Fruit fly (Drosophila melanogaster) whole organism, embryonic: Measurements from ENCODE around the gene rdhB.

Experiments
- Awh ChIP-seq: fragments of 200-800 bp; sonication (Bioruptor generic); IDR thresholded peaks from 2 replicates; pipeline ENCODE4, ENCODE4 v1.3.6; 2022; ENCODE audit warnings: missing biosample characterization, missing genetic modification characterization
- CG10321 ChIP-seq: fragments of 200-800 bp; sonication (Bioruptor generic); IDR thresholded peaks from 2 replicates; pipeline ENCODE4 v1.3.6; 2022; ENCODE audit warnings: missing biosample characterization, missing genetic modification characterization
- CG10431 ChIP-seq: fragments of 200-800 bp; sonication (Bioruptor generic); optimal IDR thresholded peaks from 3 replicates; lab custom pipeline; 2018; ENCODE audit warnings: missing biosample characterization, mild to moderate bottlenecking, missing genetic modification characterization
- CG10654 ChIP-seq: fragments of 200-800 bp; sonication (Bioruptor generic); optimal IDR thresholded peaks from 2 replicates; lab custom pipeline; 2016; ENCODE audit warnings: missing biosample characterization, missing genetic modification characterization
- CG11456 ChIP-seq: fragments of 200-800 bp; sonication (Bioruptor generic); IDR thresholded peaks from 3 replicates; pipeline ENCODE4 v1.3.6; 2022; ENCODE audit warnings: missing biosample characterization, missing genetic modification characterization
- CG12299 ChIP-seq: fragments of 200-800 bp; sonication (Bioruptor generic); optimal IDR thresholded peaks from 2 replicates; lab custom pipeline; 2018; ENCODE audit warnings: missing biosample characterization, mild to moderate bottlenecking, missing genetic modification characterization
- CG1233 ChIP-seq: fragments of 200-800 bp; sonication (Bioruptor generic); optimal IDR thresholded peaks from 4 replicates; lab custom pipeline; 2018; ENCODE audit warnings: missing biosample characterization, mild to moderate bottlenecking, missing genetic modification characterization
- CG14014 ChIP-seq: fragments of 200-800 bp; sonication (Bioruptor generic); IDR thresholded peaks from 2 replicates; pipeline ENCODE4 v1.3.6; 2022; ENCODE audit warnings: missing biosample characterization, missing genetic modification characterization
- CG14860 ChIP-seq: fragments of 200-800 bp; sonication (Bioruptor generic); IDR thresholded peaks from 3 replicates; pipeline ENCODE4 v1.3.6; 2022; ENCODE audit warnings: missing biosample characterization, missing genetic modification characterization; ENCODE audit not compliant: partially characterized antibody
- CG14965 ChIP-seq: fragments of 200-800 bp; sonication (Bioruptor generic); optimal IDR thresholded peaks from 2 replicates; lab custom pipeline; 2016; ENCODE audit warnings: missing biosample characterization, missing genetic modification characterization, borderline replicate concordance
- CG15479 ChIP-seq: fragments of 200-800 bp; sonication (Bioruptor generic); optimal IDR thresholded peaks from 3 replicates; lab custom pipeline; 2019; ENCODE audit warnings: missing biosample characterization, mild to moderate bottlenecking, missing genetic modification characterization, moderate library complexity
- CG16813 ChIP-seq: fragments of 200-800 bp; sonication (Bioruptor generic); IDR thresholded peaks from 3 replicates; pipeline ENCODE4 v1.3.6; 2022; ENCODE audit warnings: missing biosample characterization, missing genetic modification characterization; ENCODE audit not compliant: partially characterized antibody
- CG17361 ChIP-seq: fragments of 200-800 bp; sonication (Bioruptor generic); IDR thresholded peaks from 3 replicates; pipeline ENCODE4 v1.3.6; 2022; ENCODE audit warnings: missing biosample characterization, missing genetic modification characterization
- CG17802 ChIP-seq: fragments of 200-800 bp; sonication (Bioruptor generic); optimal IDR thresholded peaks from 2 replicates; lab custom pipeline; 2018; ENCODE audit warnings: missing biosample characterization, mild to moderate bottlenecking, missing genetic modification characterization, moderate library complexity
- CG18011 ChIP-seq: fragments of 200-800 bp; sonication (Bioruptor generic); optimal IDR thresholded peaks from 2 replicates; lab custom pipeline; 2017; ENCODE audit warnings: missing biosample characterization, missing genetic modification characterization, mild to moderate bottlenecking, moderate library complexity, missing genotype
- CG1832 ChIP-seq: fragments of 200-800 bp; sonication (Bioruptor generic); optimal IDR thresholded peaks from 2 replicates; lab custom pipeline; 2017; ENCODE audit warnings: missing biosample characterization, mild to moderate bottlenecking, missing genetic modification characterization, inconsistent platforms
- CG2202 ChIP-seq: fragments of 200-800 bp; sonication (Bioruptor generic); optimal IDR thresholded peaks from 2 replicates; lab custom pipeline; 2018; ENCODE audit warnings: missing biosample characterization, mild to moderate bottlenecking, missing genetic modification characterization
- CG3407 ChIP-seq: fragments of 200-800 bp; sonication (Bioruptor generic); optimal IDR thresholded peaks from 2 replicates; lab custom pipeline; 2018; ENCODE audit warnings: missing biosample characterization, mild to moderate bottlenecking, missing genetic modification characterization
- CG3847 ChIP-seq: fragments of 200-800 bp; sonication (Bioruptor generic); IDR thresholded peaks from 2 replicates; pipeline ENCODE4 v1.3.6; 2022; ENCODE audit warnings: missing biosample characterization, missing genetic modification characterization
- CG4617 ChIP-seq: fragments of 200-800 bp; sonication (Bioruptor generic); optimal IDR thresholded peaks from 3 replicates; lab custom pipeline; 2016; ENCODE audit warnings: missing biosample characterization, missing genetic modification characterization, borderline replicate concordance
- CG6683 ChIP-seq: fragments of 200-800 bp; sonication (Bioruptor generic); optimal IDR thresholded peaks from 2 replicates; lab custom pipeline; 2017; ENCODE audit warnings: missing biosample characterization, mild to moderate bottlenecking, missing genetic modification characterization, missing genetic modification reagents
- CG6813 ChIP-seq: fragments of 200-800 bp; sonication (Bioruptor generic); optimal IDR thresholded peaks from 2 replicates; lab custom pipeline; 2017; ENCODE audit warnings: missing biosample characterization, missing genetic modification characterization, mild to moderate bottlenecking, moderate library complexity, missing genetic modification reagents
- CG7745 ChIP-seq: fragments of 200-800 bp; sonication (Bioruptor generic); optimal IDR thresholded peaks from 2 replicates; lab custom pipeline; 2018; ENCODE audit warnings: missing biosample characterization, mild to moderate bottlenecking, missing genetic modification characterization, moderate library complexity
- CkIIα-i1 ChIP-seq: fragments of 200-800 bp; sonication (Bioruptor generic); IDR thresholded peaks from 2 replicates; pipeline ENCODE4 v1.3.6; 2022; ENCODE audit warnings: missing biosample characterization, missing genetic modification characterization
- CoRest ChIP-seq: fragments of 200-800 bp; sonication (Bioruptor generic); optimal IDR thresholded peaks from 3 replicates; lab custom pipeline; 2018; ENCODE audit warnings: missing biosample characterization, mild to moderate bottlenecking, missing genetic modification characterization, moderate library complexity
- E2f1 ChIP-seq: fragments of 200-800 bp; sonication (Bioruptor generic); IDR thresholded peaks from 2 replicates; pipeline ENCODE4 v1.3.6; 2022; ENCODE audit warnings: missing biosample characterization, missing genetic modification characterization
- Ets97D ChIP-seq: fragments of 200-800 bp; sonication (Bioruptor generic); optimal IDR thresholded peaks from 3 replicates; lab custom pipeline; 2016; ENCODE audit warnings: missing biosample characterization, missing genetic modification characterization
- Jarid2 ChIP-seq: fragments of 200-800 bp; sonication (Bioruptor generic); optimal IDR thresholded peaks from 3 replicates; lab custom pipeline; 2017; ENCODE audit warnings: mild to moderate bottlenecking, missing biosample characterization, missing genetic modification reagents, missing genetic modification characterization
- Nf-YA ChIP-seq: fragments of 200-800 bp; sonication (Bioruptor generic); IDR thresholded peaks from 2 replicates; pipeline ENCODE4 v1.3.6; 2022; ENCODE audit warnings: missing biosample characterization, missing genetic modification characterization
- Nf-YC ChIP-seq: fragments of 200-800 bp; optimal IDR thresholded peaks from 3 replicates; lab custom pipeline; 2019; ENCODE audit warnings: missing biosample characterization, mild to moderate bottlenecking, missing genetic modification characterization, moderate library complexity
- Ravus ChIP-seq: fragments of 200-800 bp; sonication (Bioruptor generic); IDR thresholded peaks from 2 replicates; pipeline ENCODE4 v1.3.6; 2022; ENCODE audit warnings: missing biosample characterization, missing genetic modification characterization
- Six4 ChIP-seq: fragments of 200-800 bp; sonication (Bioruptor generic); optimal IDR thresholded peaks from 2 replicates; lab custom pipeline; 2016; ENCODE audit warnings: missing biosample characterization, missing genetic modification characterization
- Sox100B ChIP-seq: fragments of 200-800 bp; sonication (Bioruptor generic); optimal IDR thresholded peaks from 3 replicates; lab custom pipeline; 2018; ENCODE audit warnings: missing biosample characterization, mild to moderate bottlenecking, missing genetic modification characterization
- Sry-δ ChIP-seq: fragments of 200-800 bp; sonication (Bioruptor generic); optimal IDR thresholded peaks from 2 replicates; lab custom pipeline; 2016; ENCODE audit warnings: missing biosample characterization, missing genetic modification characterization
- btn ChIP-seq: fragments of 200-800 bp; sonication (Bioruptor generic); optimal IDR thresholded peaks from 2 replicates; lab custom pipeline; 2016; ENCODE audit warnings: missing biosample characterization, missing genetic modification characterization
- crp ChIP-seq, 2 experiments: fragments of 200-800 bp; sonication (Bioruptor generic); optimal IDR thresholded peaks; 2 replicates in 1 of 2; 3 replicates in 1 of 2; lab custom pipeline; 2017; ENCODE audit warnings: missing biosample characterization in 2 of 2, missing genetic modification characterization in 2 of 2, mild to moderate bottlenecking in 1 of 2, moderate library complexity in 1 of 2
- da ChIP-seq: fragments of 200-800 bp; sonication (Bioruptor generic); optimal IDR thresholded peaks from 2 replicates; lab custom pipeline; 2016; ENCODE audit warnings: missing biosample characterization, missing genetic modification characterization
- dan ChIP-seq: fragments of 200-800 bp; sonication (Bioruptor generic); IDR thresholded peaks from 2 replicates; pipeline ENCODE4 v1.3.6; 2022; ENCODE audit warnings: missing biosample characterization, missing genetic modification characterization
- dmrt11E ChIP-seq: fragments of 200-800 bp; sonication (Bioruptor generic); optimal IDR thresholded peaks from 3 replicates; lab custom pipeline; 2018; ENCODE audit warnings: missing biosample characterization, mild to moderate bottlenecking, missing genetic modification characterization, moderate library complexity
- ewg ChIP-seq: fragments of 200-800 bp; sonication (Bioruptor generic); optimal IDR thresholded peaks from 3 replicates; lab custom pipeline; 2017; ENCODE audit warnings: mild to moderate bottlenecking, missing biosample characterization, missing genetic modification reagents, missing genetic modification characterization
- fd3F ChIP-seq: fragments of 200-800 bp; sonication (Bioruptor generic); optimal IDR thresholded peaks from 2 replicates; lab custom pipeline; 2018; ENCODE audit warnings: missing biosample characterization, mild to moderate bottlenecking, missing genetic modification characterization, moderate library complexity
- gce ChIP-seq: fragments of 200-800 bp; sonication (Bioruptor generic); IDR thresholded peaks from 3 replicates; pipeline ENCODE4 v1.3.6; 2022; ENCODE audit warnings: missing biosample characterization, missing genetic modification characterization
- hbn ChIP-seq: fragments of 200-800 bp; sonication (Bioruptor generic); IDR thresholded peaks from 2 replicates; pipeline ENCODE4 v1.3.6; 2022; ENCODE audit warnings: missing biosample characterization, missing genetic modification characterization; ENCODE audit not compliant: partially characterized antibody
- kah ChIP-seq: fragments of 200-800 bp; sonication (Bioruptor generic); optimal IDR thresholded peaks from 2 replicates; lab custom pipeline; 2018; ENCODE audit warnings: missing biosample characterization, mild to moderate bottlenecking, missing genetic modification characterization
- klu ChIP-seq: fragments of 200-800 bp; sonication (Bioruptor generic); IDR thresholded peaks from 2 replicates; pipeline ENCODE4 v1.3.6; 2022; ENCODE audit warnings: missing biosample characterization, missing genetic modification characterization
- oc ChIP-seq: fragments of 200-800 bp; sonication (Bioruptor generic); optimal IDR thresholded peaks from 2 replicates; lab custom pipeline; 2018; ENCODE audit warnings: missing biosample characterization, mild to moderate bottlenecking, missing genetic modification characterization, moderate library complexity
- prd ChIP-seq, 3 experiments: fragments of >200 bp in 2 of 3; fragments of 200-800 bp in 1 of 3; sonication (Bioruptor generic) in 1 of 3; optimal IDR thresholded peaks in 2 of 3; IDR thresholded peaks in 1 of 3; 2 replicates in 2 of 3; 3 replicates in 1 of 3; pipeline versions ENCODE4 v1.3.6 to Lab custom; 2017 to 2022; ENCODE audit warnings: missing biosample characterization in 1 of 3, missing genetic modification characterization in 1 of 3
- slbo ChIP-seq: fragments of 200-800 bp; sonication (Bioruptor generic); IDR thresholded peaks from 2 replicates; pipeline ENCODE4 v1.3.6; 2022; ENCODE audit warnings: missing biosample characterization, missing genetic modification characterization
- wdn ChIP-seq: fragments of 200-800 bp; sonication (Bioruptor generic); IDR thresholded peaks from 2 replicates; pipeline ENCODE4 v1.3.6; 2022; ENCODE audit warnings: missing biosample characterization, missing genetic modification characterization

The rdhB gene

DNA sequence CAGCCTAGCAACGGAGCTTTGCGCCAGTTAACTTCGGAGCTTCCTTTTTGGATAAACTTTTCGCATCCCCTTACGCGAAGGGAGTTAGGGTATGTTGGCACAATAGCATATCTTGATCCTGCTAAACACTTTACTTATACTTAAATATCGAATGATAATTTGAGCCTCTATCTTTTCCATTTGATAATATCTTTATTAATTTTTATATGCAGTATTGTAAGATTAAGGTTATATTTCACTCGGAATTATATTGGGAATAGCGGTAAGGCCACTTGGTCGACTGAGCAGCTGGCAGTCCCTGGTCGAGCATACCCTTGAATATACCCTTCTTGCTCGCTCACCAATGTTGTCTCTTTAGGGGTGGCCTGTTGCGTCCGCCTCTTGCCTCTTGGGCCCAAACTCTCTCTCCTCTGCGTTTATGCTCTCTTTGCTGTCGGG, 17.3 kb downstream of the rdhB start (continued):
- no peak for TF ChIP-seq hbn (GFP tag; lab: Robert Waterston, UW)
- peak; percentile 75; the same call in 2 of the 3 replicates for TF ChIP-seq CG11456 (GFP tag; lab: Robert Waterston, UW)
- TF ChIP-seq CG6813 (GFP tag; lab: Kevin White, UChicago) = peak; percentile 6
- TF ChIP-seq dmrt11E = peak; percentile 13
- TF ChIP-seq CG17361 (GFP tag; lab: Robert Waterston, UW) = peak; percentile 61
- TF ChIP-seq btn (GFP tag; lab: Kevin White, UChicago) = no peak
- peak; percentile 92 for TF ChIP-seq slbo
- peak; percentile 37 for TF ChIP-seq Six4
- no peak for TF ChIP-seq Sry-δ
- peak; percentile 72 for TF ChIP-seq Ravus
- peak; percentile 39 for TF ChIP-seq CG6683 (GFP tag; lab: Kevin White, UChicago)
- TF ChIP-seq prd (optimal IDR thresholded peaks at IDR 0.05; lab: Kevin White, UChicago) = no peak
- TF ChIP-seq prd (GFP tag; IDR thresholded peaks at IDR 0.05; lab: Robert Waterston, UW) = peak; percentile 78
- no peak for TF ChIP-seq CG7745 (tag; lab: Kevin White, UChicago)
- TF ChIP-seq da (GFP tag; lab: Kevin White, UChicago) = no peak
- TF ChIP-seq gce (GFP tag; lab: Robert Waterston, UW) = no peak
- no peak for TF ChIP-seq oc (tag; lab: Kevin White, UChicago)
- TF ChIP-seq CG18011 (GFP tag; lab: Kevin White, UChicago) = no peak
- TF ChIP-seq CG14965 (GFP tag; lab: Kevin White, UChicago) = no peak
- no peak for TF ChIP-seq CG2202 (tag; lab: Kevin White, UChicago)
- TF ChIP-seq kah (GFP tag; lab: Kevin White, UChicago) = no peak
- TF ChIP-seq CoRest = peak; percentile 67
- TF ChIP-seq CG14860 (GFP tag; lab: Robert Waterston, UW) = no peak
- TF ChIP-seq CG1233 (GFP tag; lab: Kevin White, UChicago) = no peak
- TF ChIP-seq CG3847 (GFP tag; lab: Robert Waterston, UW) = peak; percentile 79
- TF ChIP-seq CG14014 (GFP tag; lab: Robert Waterston, UW) = peak; percentile 81
- TF ChIP-seq fd3F (GFP tag; lab: Kevin White, UChicago) = peak; percentile 12
- no peak for TF ChIP-seq Nf-YC (tag; lab: Kevin White, UChicago)
- no peak; the same call in 1 of the 2 replicates for TF ChIP-seq klu (GFP tag; lab: Robert Waterston, UW)
- peak; percentile 72 for TF ChIP-seq wdn (GFP tag; lab: Robert Waterston, UW)
- TF ChIP-seq CG17802 (tag; lab: Kevin White, UChicago) = no peak
- peak; percentile 8 for TF ChIP-seq CG4617 (GFP tag; lab: Kevin White, UChicago)
- TF ChIP-seq CG1832 (GFP tag; lab: Kevin White, UChicago) = no peak
- TF ChIP-seq E2f1 (GFP tag; lab: Robert Waterston, UW) = peak; percentile 60
- no peak for TF ChIP-seq CkIIα-i1 (GFP tag; lab: Robert Waterston, UW)
- peak; percentile 7; the same call in 1 of the 2 replicates for TF ChIP-seq CG10321 (GFP tag; lab: Robert Waterston, UW)
- TF ChIP-seq dan = no peak
- no peak for TF ChIP-seq CG16813 (GFP tag; lab: Robert Waterston, UW)
- no peak for TF ChIP-seq Sox100B
- peak; percentile 56; the same call in 1 of the 2 replicates for TF ChIP-seq Awh (GFP tag; lab: Robert Waterston, UW)
- TF ChIP-seq CG3407 = peak; percentile 39
- peak; percentile 44; the same call in 1 of the 2 replicates for TF ChIP-seq Nf-YA (GFP tag; lab: Robert Waterston, UW)
- TF ChIP-seq Ets97D = no peak
- no peak for TF ChIP-seq CG15479
- TF ChIP-seq CG10654 (GFP tag; lab: Kevin White, UChicago) = peak; percentile 42
- TF ChIP-seq CG10431 (GFP tag; lab: Kevin White, UChicago) = no peak
- TF ChIP-seq crp (GFP tag; optimal IDR thresholded peaks at IDR 0.05; lab: Kevin White, UChicago) = peak in 1 of 2 experiments; percentile 31
- TF ChIP-seq ewg (GFP tag; lab: Kevin White, UChicago) = no peak
- peak; percentile 31 for TF ChIP-seq CG12299 (tag; lab: Kevin White, UChicago)
- TF ChIP-seq Jarid2 (GFP tag; lab: Kevin White, UChicago) = peak; percentile 37
